Worm (Caenorhabditis elegans) whole organism, late embryonic: ENCODE data around the gene ctsa-1.2.

Source experiments
- C08G9.2 ChIP-seq: sonication (generic microtip); optimal IDR thresholded peaks from 2 replicates; lab custom pipeline; 2016; ENCODE audit warnings: mild to moderate bottlenecking, missing genetic modification characterization, moderate library complexity, missing compliant biosample characterization
- K09A11.1 ChIP-seq: sonication (generic microtip); optimal IDR thresholded peaks from 2 replicates; lab custom pipeline; 2017; ENCODE audit warnings: antibody characterized with exemption, mild to moderate bottlenecking, missing genetic modification characterization, missing compliant biosample characterization; ENCODE audit not compliant: insufficient read depth
- ama-1 ChIP-seq: fragments of 150-350 bp; optimal IDR thresholded peaks from 2 replicates; lab custom pipeline; 2014
- ceh-9 ChIP-seq: sonication (generic microtip); optimal IDR thresholded peaks from 2 replicates; lab custom pipeline; 2016; ENCODE audit warnings: mild to moderate bottlenecking, missing genetic modification characterization, inconsistent platforms, missing compliant biosample characterization
- che-1 ChIP-seq: sonication (generic microtip); optimal IDR thresholded peaks from 2 replicates; lab custom pipeline; 2016; ENCODE audit warnings: mild to moderate bottlenecking, missing genetic modification characterization, missing compliant biosample characterization
- mec-3 ChIP-seq: sonication (generic microtip); optimal IDR thresholded peaks from 2 replicates; lab custom pipeline; 2016; ENCODE audit warnings: borderline replicate concordance, missing genetic modification characterization, missing compliant biosample characterization
- nhr-232 ChIP-seq: sonication (generic microtip); optimal IDR thresholded peaks from 2 replicates; lab custom pipeline; 2016; ENCODE audit warnings: missing genetic modification characterization, missing compliant biosample characterization
- pha-2 ChIP-seq: sonication (generic microtip); optimal IDR thresholded peaks from 2 replicates; lab custom pipeline; 2017; ENCODE audit warnings: mild to moderate bottlenecking, missing genetic modification characterization, missing compliant biosample characterization
- pha-4 ChIP-seq: fragments of 150-350 bp; optimal IDR thresholded peaks from 2 replicates; lab custom pipeline; 2018; ENCODE audit warnings: missing biosample characterization, missing genetic modification reagents, missing genetic modification characterization
- pqm-1 ChIP-seq: sonication (generic microtip); optimal IDR thresholded peaks from 2 replicates; lab custom pipeline; 2016; ENCODE audit warnings: missing genetic modification characterization, missing compliant biosample characterization
- tbx-2 ChIP-seq: sonication (generic microtip); optimal IDR thresholded peaks from 2 replicates; lab custom pipeline; 2016; ENCODE audit warnings: missing genetic modification characterization, missing compliant biosample characterization
- ttx-3 ChIP-seq: sonication (generic microtip); optimal IDR thresholded peaks from 2 replicates; lab custom pipeline; 2016; ENCODE audit warnings: missing genetic modification reagents, missing genetic modification characterization, missing compliant biosample characterization

ce11 chrII:11739199-11739598, at the start of gene ctsa-1.2:
- TF ChIP-seq C08G9.2 (tag; lab: Kevin White, UChicago) (no peak), ttx-3 (tag; lab: Kevin White, UChicago) (no peak), mec-3 (tag; lab: Kevin White, UChicago) (no peak), tbx-2 (no peak), pqm-1 (no peak), nhr-232 (tag; lab: Kevin White, UChicago) (no peak), K09A11.1 (tag; lab: Kevin White, UChicago) (no peak), ama-1 (lab: Kevin White, UChicago) (no peak), che-1 (no peak), ceh-9 (tag; lab: Kevin White, UChicago) (no peak), pha-2 (no peak), pha-4 (tag; lab: Kevin White, UChicago) (no peak)
